Fruit fly (Drosophila melanogaster): ENCODE data around the gene CG7768.

- no peak for TF ChIP-seq CG7045 (GFP tag; optimal IDR thresholded peaks at IDR 0.05)
- peak; percentile 33 for TF ChIP-seq CG7101 (tag; optimal IDR thresholded peaks at IDR 0.05)
- peak; percentile 76 for TF ChIP-seq bab1 (GFP tag; optimal IDR thresholded peaks at IDR 0.05)
- TF ChIP-seq CG5204 (GFP tag; optimal IDR thresholded peaks at IDR 0.05): no peak
- TF ChIP-seq cic (GFP tag; optimal IDR thresholded peaks at IDR 0.05): no peak
- TF ChIP-seq CG11617 (GFP tag; optimal IDR thresholded peaks at IDR 0.05): peak; percentile 56
- TF ChIP-seq CG1620 (GFP tag; optimal IDR thresholded peaks at IDR 0.05): no peak
- TF ChIP-seq cnc (optimal IDR thresholded peaks at IDR 0.05): no peak
- TF ChIP-seq Crg-1 (GFP tag; optimal IDR thresholded peaks at IDR 0.05): no peak
- peak; percentile 50 for TF ChIP-seq tj (GFP tag; optimal IDR thresholded peaks at IDR 0.05)
- TF ChIP-seq pad (GFP tag; optimal IDR thresholded peaks at IDR 0.05): no peak
Measured at dm6 chr3L:14190625-14191475, 27.2 kb upstream of the CG7768 start, which contains the start of gene nuf.

Data from whole organism, adult.